Fruit fly (Drosophila melanogaster): ENCODE data around the gene Ripalpha.

Gene Ripalpha

DNA sequence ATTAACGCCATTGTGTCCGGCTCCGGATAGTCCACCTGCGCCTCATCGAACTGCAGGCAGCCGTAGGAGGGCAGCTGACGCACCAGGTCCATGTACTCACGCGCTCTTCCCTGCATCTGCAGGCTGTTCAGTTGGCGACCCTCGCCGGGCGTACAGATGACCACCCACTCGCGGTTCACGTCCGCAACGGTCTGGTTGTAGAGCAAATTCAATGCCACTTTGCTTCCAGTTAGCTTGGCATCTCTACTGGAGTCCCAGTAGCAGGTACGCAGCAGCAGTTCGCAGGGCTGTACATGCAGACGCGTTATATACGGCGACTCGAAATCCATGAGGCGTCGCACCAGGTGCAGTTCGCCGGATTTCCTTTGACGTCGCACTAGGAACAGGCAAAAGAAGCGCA lies 5.2 kb upstream of the Ripalpha start:
- TF ChIP-seq psq (optimal IDR thresholded peaks at IDR 0.05): no peak
- TF ChIP-seq usp (GFP tag; optimal IDR thresholded peaks at IDR 0.05): no peak
- TF ChIP-seq CG8478 (optimal IDR thresholded peaks at IDR 0.05): no peak
- TF ChIP-seq pan (optimal IDR thresholded peaks at IDR 0.05): no peak
- TF ChIP-seq Dll (optimal IDR thresholded peaks at IDR 0.05): no peak
- no peak for TF ChIP-seq EcR (GFP tag; optimal IDR thresholded peaks at IDR 0.05)

DNA sequence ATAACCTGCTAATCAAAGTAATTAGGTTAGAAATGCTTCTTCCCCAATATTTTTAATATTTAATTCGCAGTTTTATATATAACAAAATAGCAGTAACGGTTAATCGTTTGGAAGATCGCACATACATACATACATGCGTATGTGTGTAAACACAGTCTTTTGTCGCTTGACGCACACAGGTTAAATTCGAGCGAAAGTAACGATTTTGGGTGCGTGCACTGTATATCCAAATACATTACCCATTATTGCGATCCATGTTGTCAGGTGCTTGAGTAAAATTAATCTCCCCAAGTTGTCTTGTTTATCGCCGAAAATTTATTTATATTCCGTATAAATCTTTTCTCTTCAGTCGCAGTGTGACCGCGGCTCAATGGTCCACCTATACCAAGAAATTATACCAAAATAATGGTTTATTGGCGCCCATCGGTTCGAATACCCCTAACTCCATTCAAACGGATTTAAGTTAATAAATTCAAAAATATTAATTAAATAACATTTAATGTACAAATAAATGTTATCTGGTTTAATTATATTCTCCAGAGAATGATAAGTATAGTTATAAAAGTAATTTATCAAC lies 3.2 kb upstream of the Ripalpha start, which contains the start of gene CG34159:
CG34159 (minus strand) TSS at position 385 of the 577 bp plus-strand sequence.
- TF ChIP-seq usp (GFP tag; optimal IDR thresholded peaks at IDR 0.05): no peak
- no peak for TF ChIP-seq EcR (GFP tag; optimal IDR thresholded peaks at IDR 0.05)
- TF ChIP-seq Dll (optimal IDR thresholded peaks at IDR 0.05): no peak
- TF ChIP-seq psq (optimal IDR thresholded peaks at IDR 0.05): no peak
- no peak for TF ChIP-seq pan (optimal IDR thresholded peaks at IDR 0.05)

DNA sequence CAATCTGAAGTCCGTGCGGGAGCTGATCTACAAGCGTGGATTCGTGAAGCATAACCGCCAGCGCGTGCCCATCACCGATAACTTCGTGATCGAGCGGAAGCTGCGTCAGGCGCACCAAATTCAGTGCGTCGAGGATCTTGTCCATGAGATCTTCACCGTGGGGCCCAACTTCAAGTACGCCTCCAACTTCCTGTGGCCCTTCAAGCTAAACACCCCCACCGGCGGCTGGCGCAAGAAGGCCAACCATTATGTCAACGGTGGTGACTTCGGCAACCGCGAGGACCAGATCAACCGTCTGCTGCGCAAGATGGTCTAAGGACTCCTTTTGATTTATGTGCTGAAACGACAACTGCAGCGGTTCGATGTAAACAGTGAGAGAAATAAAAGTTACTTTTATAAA lies 969 bp upstream of the Ripalpha start:
- TF ChIP-seq pan (optimal IDR thresholded peaks at IDR 0.05) (no peak), CG8478 (optimal IDR thresholded peaks at IDR 0.05) (no peak), psq (optimal IDR thresholded peaks at IDR 0.05) (no peak), Dll (optimal IDR thresholded peaks at IDR 0.05) (no peak), EcR (GFP tag; optimal IDR thresholded peaks at IDR 0.05) (no peak), usp (GFP tag; optimal IDR thresholded peaks at IDR 0.05) (no peak)

DNA sequence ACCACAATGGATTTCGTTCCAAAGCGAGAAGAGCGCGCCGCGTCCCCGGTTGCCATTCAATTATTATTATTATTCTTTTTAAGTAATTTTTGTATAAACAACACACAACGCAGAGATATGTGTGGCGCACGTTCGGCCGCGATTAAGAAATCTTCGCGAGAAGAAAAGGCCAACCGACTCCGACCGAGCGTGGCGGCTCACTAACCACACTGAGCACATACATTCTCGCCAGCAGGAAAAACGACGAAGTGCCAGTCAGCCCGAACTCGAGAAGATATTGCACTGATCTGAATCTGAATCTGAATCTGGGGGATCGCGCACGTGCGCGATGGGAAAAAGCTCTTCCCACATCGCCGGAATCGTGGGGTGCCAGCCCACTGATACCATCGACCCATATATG lies 1.9 kb downstream of the Ripalpha start, which contains the start of gene Sur:
Sur (minus strand) TSS at position 207 of the 400 bp plus-strand sequence.
- TF ChIP-seq Dll (optimal IDR thresholded peaks at IDR 0.05) (no peak), CG8478 (optimal IDR thresholded peaks at IDR 0.05) (no peak), usp (GFP tag; optimal IDR thresholded peaks at IDR 0.05) (no peak), pan (optimal IDR thresholded peaks at IDR 0.05) (no peak), psq (optimal IDR thresholded peaks at IDR 0.05) (no peak), EcR (GFP tag; optimal IDR thresholded peaks at IDR 0.05) (no peak)

DNA sequence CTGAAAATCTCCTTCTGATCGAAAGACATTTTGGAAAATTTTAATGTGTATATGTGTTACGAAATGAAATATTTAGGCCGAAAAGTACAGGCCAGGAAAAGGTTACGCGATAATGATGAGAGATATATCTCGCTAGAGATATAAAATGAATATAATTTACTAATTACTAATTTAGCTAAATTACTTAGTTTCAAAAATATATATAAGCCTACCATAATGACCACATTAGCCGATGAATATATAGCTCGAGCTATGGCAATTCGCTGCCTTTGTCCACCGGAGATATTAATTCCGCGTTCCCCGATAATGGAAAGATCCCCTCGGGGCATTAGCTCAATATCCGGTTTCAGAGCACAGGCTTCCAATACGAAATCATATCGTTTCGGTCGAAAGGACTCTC lies 9.4 kb downstream of the Ripalpha start, which contains the start of gene Fum4:
Fum4 (minus strand) TSS at position 101 of the 400 bp plus-strand sequence.
- TF ChIP-seq EcR (GFP tag; optimal IDR thresholded peaks at IDR 0.05) (no peak), pan (optimal IDR thresholded peaks at IDR 0.05) (no peak), Dll (optimal IDR thresholded peaks at IDR 0.05) (no peak), psq (optimal IDR thresholded peaks at IDR 0.05) (no peak), CG8478 (optimal IDR thresholded peaks at IDR 0.05) (no peak), usp (GFP tag; optimal IDR thresholded peaks at IDR 0.05) (no peak)

DNA sequence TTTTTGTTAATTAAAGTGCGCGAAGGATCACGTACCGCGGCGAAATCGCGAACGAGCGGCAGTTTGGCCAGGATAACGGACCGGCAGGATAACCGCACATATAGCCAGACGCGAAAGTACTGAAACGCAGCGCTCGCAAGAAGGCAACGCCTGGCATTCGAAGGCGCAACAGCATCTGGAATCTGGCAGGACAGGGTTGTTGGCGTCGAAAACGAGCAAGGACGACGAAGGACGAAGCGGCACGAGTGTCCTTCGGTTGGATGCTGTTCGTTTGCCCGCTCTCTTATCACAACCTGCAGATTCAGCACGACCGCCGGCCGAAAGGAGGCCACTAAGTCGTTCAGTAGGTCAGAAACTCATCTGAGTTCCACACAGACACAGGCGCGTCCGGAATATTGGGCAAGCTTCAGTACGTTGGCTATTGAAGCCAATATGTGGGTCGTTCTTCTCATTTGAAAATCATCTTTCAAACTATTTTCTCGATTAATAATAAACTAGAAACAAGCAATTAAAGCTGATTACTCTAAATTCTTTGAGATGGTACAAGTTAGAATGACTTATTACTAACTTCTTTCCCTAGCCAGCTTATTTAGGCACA lies 20.5 kb downstream of the Ripalpha start, which contains the start of gene CG44153:
CG44153 (minus strand) TSS at position 75 of the 598 bp plus-strand sequence.
- no peak for TF ChIP-seq EcR (GFP tag; optimal IDR thresholded peaks at IDR 0.05)
- no peak for TF ChIP-seq CG8478 (optimal IDR thresholded peaks at IDR 0.05)
- no peak for TF ChIP-seq pan (optimal IDR thresholded peaks at IDR 0.05)

DNA sequence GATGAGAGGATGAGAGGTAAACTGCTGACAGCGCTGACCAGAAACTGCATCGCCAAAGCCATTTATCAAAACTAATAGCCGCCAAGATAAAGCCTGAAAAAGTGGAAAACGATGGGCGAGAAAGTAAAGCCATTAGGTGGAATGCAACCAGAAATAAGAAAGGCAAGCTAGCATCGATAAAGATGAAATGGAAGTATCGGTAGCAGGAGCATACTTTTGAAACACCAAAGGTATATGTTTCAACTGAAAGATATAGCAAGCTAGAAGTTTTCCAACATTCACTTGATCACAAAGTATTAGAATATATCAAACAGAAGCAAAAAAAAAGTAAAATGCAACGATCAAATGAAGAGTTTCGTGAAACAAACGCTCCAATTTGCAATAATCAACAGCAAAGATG lies 28.4 kb downstream of the Ripalpha start, which contains the start of gene CG13137:
CG13137 (plus strand) TSS at position 301 of the 400 bp plus-strand sequence.
- TF ChIP-seq EcR (GFP tag; optimal IDR thresholded peaks at IDR 0.05): no peak
- no peak for TF ChIP-seq Dll (optimal IDR thresholded peaks at IDR 0.05)
- TF ChIP-seq usp (GFP tag; optimal IDR thresholded peaks at IDR 0.05): no peak
- no peak for TF ChIP-seq pan (optimal IDR thresholded peaks at IDR 0.05)
- no peak for TF ChIP-seq psq (optimal IDR thresholded peaks at IDR 0.05)
- no peak for TF ChIP-seq CG8478 (optimal IDR thresholded peaks at IDR 0.05)

DNA sequence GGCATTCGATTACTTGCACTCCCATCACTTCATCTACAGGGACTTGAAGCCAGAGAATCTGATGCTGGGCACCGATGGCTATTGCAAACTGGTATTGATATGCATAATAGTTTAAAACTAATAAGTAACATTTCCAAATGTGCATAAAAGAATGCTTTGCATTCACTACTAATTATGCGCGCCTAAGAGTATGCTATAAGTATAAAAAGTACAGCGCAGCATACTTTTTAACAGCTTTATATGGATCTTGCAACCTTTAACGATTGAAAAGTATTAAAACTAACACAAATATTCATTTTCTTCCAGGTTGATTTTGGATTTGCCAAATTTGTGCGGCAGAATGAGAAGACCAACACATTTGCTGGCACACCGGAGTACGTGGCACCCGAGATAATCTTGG lies 46.4 kb downstream of the Ripalpha start:
- no peak for TF ChIP-seq CG8478 (optimal IDR thresholded peaks at IDR 0.05)
- TF ChIP-seq usp (GFP tag; optimal IDR thresholded peaks at IDR 0.05): no peak
- no peak for TF ChIP-seq pan (optimal IDR thresholded peaks at IDR 0.05)
- TF ChIP-seq Dll (optimal IDR thresholded peaks at IDR 0.05): no peak
- TF ChIP-seq psq (optimal IDR thresholded peaks at IDR 0.05): no peak
- TF ChIP-seq EcR (GFP tag; optimal IDR thresholded peaks at IDR 0.05): no peak
